ENCODE assay signal across 4 worm cellular contexts in the genomic region with DNA sequence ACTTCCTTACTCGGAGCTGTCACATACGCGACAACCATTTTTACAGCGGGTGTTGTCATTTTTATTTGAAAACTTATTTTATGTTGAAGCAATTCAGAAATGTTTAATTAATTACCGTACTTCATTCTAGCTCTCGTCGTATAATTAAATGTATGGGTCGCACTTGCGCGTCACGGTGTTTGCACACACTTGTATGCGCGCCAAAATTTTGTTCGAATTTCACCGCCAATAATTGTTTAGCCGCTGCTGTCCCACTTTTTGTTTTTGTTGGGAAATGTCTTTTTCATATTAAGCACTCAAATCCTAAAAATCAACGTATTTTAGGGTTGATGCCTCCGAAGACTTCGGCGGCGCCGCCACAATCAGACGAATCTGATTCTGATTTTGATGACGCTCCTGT.
TF ChIP-seq lines count a peak whose summit lies in the region.

A gene (minus strand): TSS at position 154 of the 400 bp plus-strand sequence.
A gene (plus strand): TSS at position 325 of the 400 bp plus-strand sequence.

TF ChIP-seq in whole organism, L2 larva, 48 proteins besides CTCF, POLR2A, EP300 and RAD21 (continues in another document):
- peak; percentile 38 for TF ChIP-seq lin-11 (tag; optimal IDR thresholded peaks at IDR 0.05; lab: Kevin White, UChicago)
- TF ChIP-seq crh-2 (tag; optimal IDR thresholded peaks at IDR 0.05; lab: Kevin White, UChicago): peak; percentile 37
- TF ChIP-seq fos-1 (tag; optimal IDR thresholded peaks at IDR 0.05; lab: Kevin White, UChicago): peak; percentile 31
- TF ChIP-seq unc-55 (GFP tag; optimal IDR thresholded peaks at IDR 0.05; lab: Kevin White, UChicago): peak; percentile 72
- no peak for TF ChIP-seq dmd-4 (tag; optimal IDR thresholded peaks at IDR 0.05; lab: Kevin White, UChicago)
- peak; percentile 29 for TF ChIP-seq nhr-21 (tag; optimal IDR thresholded peaks at IDR 0.05; lab: Kevin White, UChicago)
- peak; percentile 81 for TF ChIP-seq gmeb-1 (tag; optimal IDR thresholded peaks at IDR 0.05; lab: Kevin White, UChicago)
- TF ChIP-seq nhr-129 (tag; optimal IDR thresholded peaks at IDR 0.05; lab: Kevin White, UChicago): peak; percentile 69
- TF ChIP-seq nhr-77 (tag; optimal IDR thresholded peaks at IDR 0.05; lab: Kevin White, UChicago): no peak
- TF ChIP-seq mab-5 (tag; optimal IDR thresholded peaks at IDR 0.05; lab: Kevin White, UChicago): no peak
- TF ChIP-seq blmp-1 (tag; optimal IDR thresholded peaks at IDR 0.05; lab: Kevin White, UChicago; ENCODE audit: insufficient read depth): no peak
- TF ChIP-seq lin-13 (GFP tag; optimal IDR thresholded peaks at IDR 0.05; lab: Kevin White, UChicago): no peak
- TF ChIP-seq nhr-237 (tag; optimal IDR thresholded peaks at IDR 0.05; lab: Kevin White, UChicago): no peak
- TF ChIP-seq alr-1 (tag; optimal IDR thresholded peaks at IDR 0.05; lab: Kevin White, UChicago): no peak
- TF ChIP-seq nhr-25 (tag; optimal IDR thresholded peaks at IDR 0.05; lab: Kevin White, UChicago): no peak
- peak; percentile 69 for TF ChIP-seq C34F6.9 (tag; optimal IDR thresholded peaks at IDR 0.05; lab: Kevin White, UChicago)
- no peak for TF ChIP-seq sem-4 (tag; optimal IDR thresholded peaks at IDR 0.05; lab: Kevin White, UChicago)
- TF ChIP-seq zag-1 (tag; optimal IDR thresholded peaks at IDR 0.05; lab: Kevin White, UChicago): no peak
- peak; percentile 7 for TF ChIP-seq sma-3 (GFP tag; optimal IDR thresholded peaks at IDR 0.05; lab: Kevin White, UChicago)
- TF ChIP-seq F13H6.1 (tag; optimal IDR thresholded peaks at IDR 0.05; lab: Kevin White, UChicago): peak; percentile 33
- TF ChIP-seq nhr-23 (tag; optimal IDR thresholded peaks at IDR 0.05; lab: Kevin White, UChicago): no peak
- TF ChIP-seq lsy-2 (tag; optimal IDR thresholded peaks at IDR 0.05; lab: Kevin White, UChicago): peak; percentile 80 to 95

TF ChIP-seq in whole organism, L4 larva, 104 proteins besides CTCF, POLR2A, EP300 and RAD21 (continues in another document):
- TF ChIP-seq dve-1 (tag; optimal IDR thresholded peaks at IDR 0.05; lab: Kevin White, UChicago; ENCODE audit: insufficient read depth) (no peak), pqm-1 (tag; optimal IDR thresholded peaks at IDR 0.05; lab: Kevin White, UChicago) (no peak), fos-1 (tag; optimal IDR thresholded peaks at IDR 0.05; lab: Kevin White, UChicago) (no peak), pha-4 (GFP tag; IDR thresholded peaks at IDR 0.05; lab: Robert Waterston, UW) (no peak), pha-4 (tag; optimal IDR thresholded peaks at IDR 0.05; lab: Kevin White, UChicago) (no peak), Y75B8A.6 (GFP tag; IDR thresholded peaks at IDR 0.05; lab: Robert Waterston, UW) (no peak), nhr-48 (tag; optimal IDR thresholded peaks at IDR 0.05; lab: Kevin White, UChicago) (no peak), php-3 (GFP tag; IDR thresholded peaks at IDR 0.05; lab: Robert Waterston, UW) (no peak), rbr-2 (tag; optimal IDR thresholded peaks at IDR 0.05; lab: Kevin White, UChicago) (peak; percentile 26), nhr-76 (tag; optimal IDR thresholded peaks at IDR 0.05; lab: Kevin White, UChicago) (no peak), dmd-9 (GFP tag; IDR thresholded peaks at IDR 0.05; lab: Robert Waterston, UW) (no peak), lin-13 (GFP tag; optimal IDR thresholded peaks at IDR 0.05; lab: Kevin White, UChicago) (no peak), hlh-11 (tag; optimal IDR thresholded peaks at IDR 0.05; lab: Kevin White, UChicago) (peak; percentile 34), egl-27 (tag; optimal IDR thresholded peaks at IDR 0.05; lab: Kevin White, UChicago) (no peak), cey-2 (tag; optimal IDR thresholded peaks at IDR 0.05; lab: Kevin White, UChicago; ENCODE audit: borderline replicate concordance, insufficient read depth) (no peak), mxl-2 (GFP tag; conservative IDR thresholded peaks at IDR 0.05; lab: Robert Waterston, UW) (no peak), lin-15B (tag; optimal IDR thresholded peaks at IDR 0.05; lab: Kevin White, UChicago) (no peak), sdz-12 (GFP tag; optimal IDR thresholded peaks at IDR 0.05; lab: Kevin White, UChicago) (no peak), aly-2 (tag; optimal IDR thresholded peaks at IDR 0.05; lab: Kevin White, UChicago) (no peak), snpc-4 (tag; optimal IDR thresholded peaks at IDR 0.05; lab: Kevin White, UChicago) (no peak), zfp-2 (tag; optimal IDR thresholded peaks at IDR 0.05; lab: Kevin White, UChicago) (no peak), mep-1 (tag; optimal IDR thresholded peaks at IDR 0.05; lab: Kevin White, UChicago) (no peak), spr-1 (tag; optimal IDR thresholded peaks at IDR 0.05; lab: Kevin White, UChicago) (no peak), ceh-28 (tag; optimal IDR thresholded peaks at IDR 0.05; lab: Kevin White, UChicago) (no peak)

TF ChIP-seq in whole organism, late embryonic, 69 proteins besides CTCF, POLR2A, EP300 and RAD21:
- TF ChIP-seq K02D7.2 (tag; optimal IDR thresholded peaks at IDR 0.05; lab: Kevin White, UChicago) (no peak), sox-2 (GFP tag; IDR thresholded peaks at IDR 0.05; lab: Robert Waterston, UW) (peak; percentile 14; the same call in 1 of the 2 replicates), che-1 (tag; optimal IDR thresholded peaks at IDR 0.05; lab: Kevin White, UChicago) (peak; percentile 20), tbx-2 (tag; optimal IDR thresholded peaks at IDR 0.05; lab: Kevin White, UChicago) (peak; percentile 16), ceh-31 (tag; optimal IDR thresholded peaks at IDR 0.05; lab: Kevin White, UChicago) (peak; percentile 29), pha-2 (tag; optimal IDR thresholded peaks at IDR 0.05; lab: Kevin White, UChicago) (no peak), ceh-14 (tag; optimal IDR thresholded peaks at IDR 0.05; lab: Kevin White, UChicago) (peak; percentile 56), F13H6.1 (tag; optimal IDR thresholded peaks at IDR 0.05; lab: Kevin White, UChicago) (no peak), nfya-1 (tag; optimal IDR thresholded peaks at IDR 0.05; lab: Kevin White, UChicago) (peak; percentile 74), unc-42 (tag; optimal IDR thresholded peaks at IDR 0.05; lab: Kevin White, UChicago) (peak; percentile 88), ceh-19 (GFP tag; optimal IDR thresholded peaks at IDR 0.05; lab: Kevin White, UChicago) (no peak), ttx-3 (tag; optimal IDR thresholded peaks at IDR 0.05; lab: Kevin White, UChicago) (peak; percentile 22)

TF ChIP-seq in whole organism, mixed stage, embryonic, 35 proteins besides CTCF, POLR2A, EP300 and RAD21:
- no peak for TF ChIP-seq nhr-237 (tag; optimal IDR thresholded peaks at IDR 0.05; lab: Kevin White, UChicago)
- TF ChIP-seq blmp-1 (tag; optimal IDR thresholded peaks at IDR 0.05; lab: Kevin White, UChicago): no peak
- no peak for TF ChIP-seq snpc-4 (tag; optimal IDR thresholded peaks at IDR 0.05; lab: Kevin White, UChicago)
- no peak for TF ChIP-seq ceh-83 (GFP tag; optimal IDR thresholded peaks at IDR 0.05; lab: Kevin White, UChicago)
- TF ChIP-seq lin-13 (tag; optimal IDR thresholded peaks at IDR 0.05; lab: Kevin White, UChicago): peak; percentile 19
- no peak for TF ChIP-seq lin-32 (GFP tag; optimal IDR thresholded peaks at IDR 0.05; lab: Kevin White, UChicago)
- no peak for TF ChIP-seq ceh-39 (tag; optimal IDR thresholded peaks at IDR 0.05; lab: Kevin White, UChicago)
- no peak for TF ChIP-seq elt-1 (tag; optimal IDR thresholded peaks at IDR 0.05; lab: Kevin White, UChicago; ENCODE audit: borderline replicate concordance, insufficient read depth)
- TF ChIP-seq mep-1 (tag; optimal IDR thresholded peaks at IDR 0.05; lab: Kevin White, UChicago): no peak
- TF ChIP-seq pha-4 (tag; optimal IDR thresholded peaks at IDR 0.05; lab: Kevin White, UChicago): peak; percentile 48
- TF ChIP-seq elt-3 (tag; optimal IDR thresholded peaks at IDR 0.05; lab: Kevin White, UChicago): no peak
- TF ChIP-seq mls-2 (tag; optimal IDR thresholded peaks at IDR 0.05; lab: Kevin White, UChicago): no peak
- TF ChIP-seq cnd-1 (tag; optimal IDR thresholded peaks at IDR 0.05; lab: Kevin White, UChicago): no peak
- no peak for TF ChIP-seq mab-5 (tag; optimal IDR thresholded peaks at IDR 0.05; lab: Kevin White, UChicago)
- TF ChIP-seq unc-120 (tag; optimal IDR thresholded peaks at IDR 0.05; lab: Kevin White, UChicago; ENCODE audit: poor library complexity, severe bottlenecking): no peak
- no peak for TF ChIP-seq sptf-1 (tag; optimal IDR thresholded peaks at IDR 0.05; lab: Kevin White, UChicago)
- TF ChIP-seq nhr-12 (tag; optimal IDR thresholded peaks at IDR 0.05; lab: Kevin White, UChicago): no peak
- TF ChIP-seq M03D4.4 (tag; optimal IDR thresholded peaks at IDR 0.05; lab: Kevin White, UChicago): no peak
- peak; percentile 28 for TF ChIP-seq ham-2 (GFP tag; optimal IDR thresholded peaks at IDR 0.05; lab: Kevin White, UChicago)
- TF ChIP-seq nhr-28 (tag; optimal IDR thresholded peaks at IDR 0.05; lab: Kevin White, UChicago): no peak
- no peak for TF ChIP-seq bed-3 (GFP tag; optimal IDR thresholded peaks at IDR 0.05; lab: Kevin White, UChicago)
- peak; percentile 91 for TF ChIP-seq ces-1 (GFP tag; optimal IDR thresholded peaks at IDR 0.05; lab: Kevin White, UChicago)
- no peak for TF ChIP-seq nhr-2 (tag; optimal IDR thresholded peaks at IDR 0.05; lab: Kevin White, UChicago)
- TF ChIP-seq lsy-2 (tag; optimal IDR thresholded peaks at IDR 0.05; lab: Kevin White, UChicago): peak; percentile 92
- no peak for TF ChIP-seq nhr-76 (tag; optimal IDR thresholded peaks at IDR 0.05; lab: Kevin White, UChicago)
- TF ChIP-seq hlh-1 (tag; optimal IDR thresholded peaks at IDR 0.05; lab: Kevin White, UChicago): no peak
- TF ChIP-seq ztf-11 (tag; optimal IDR thresholded peaks at IDR 0.05; lab: Kevin White, UChicago): no peak
- TF ChIP-seq unc-39 (tag; optimal IDR thresholded peaks at IDR 0.05; lab: Kevin White, UChicago): no peak
- TF ChIP-seq zip-8 (tag; optimal IDR thresholded peaks at IDR 0.05; lab: Kevin White, UChicago): no peak
- no peak for TF ChIP-seq unc-62 (GFP tag; optimal IDR thresholded peaks at IDR 0.05; lab: Kevin White, UChicago)
- no peak for TF ChIP-seq drap-1 (GFP tag; optimal IDR thresholded peaks at IDR 0.05; lab: Kevin White, UChicago)
- TF ChIP-seq tbx-8 (GFP tag; optimal IDR thresholded peaks at IDR 0.05; lab: Kevin White, UChicago): no peak
- TF ChIP-seq sem-2 (GFP tag; optimal IDR thresholded peaks at IDR 0.05; lab: Kevin White, UChicago): no peak
- TF ChIP-seq ceh-43 (GFP tag; optimal IDR thresholded peaks at IDR 0.05; lab: Kevin White, UChicago): peak; percentile 40
- no peak for TF ChIP-seq flh-1 (GFP tag; optimal IDR thresholded peaks at IDR 0.05; lab: Kevin White, UChicago)
